Worm (Caenorhabditis elegans) whole organism, late embryonic: Measurements from ENCODE around the gene pitr-1.

Experiments used
- ceh-14 ChIP-seq: sonication (generic microtip); optimal IDR thresholded peaks from 2 replicates; lab custom pipeline; 2016; ENCODE audit warnings: missing genotype, missing genetic modification characterization, missing compliant biosample characterization
- ceh-24 ChIP-seq: sonication (generic microtip); optimal IDR thresholded peaks from 2 replicates; lab custom pipeline; 2016; ENCODE audit warnings: mild to moderate bottlenecking, missing genetic modification characterization, missing compliant biosample characterization
- pha-4 ChIP-seq: fragments of 150-350 bp; optimal IDR thresholded peaks from 2 replicates; lab custom pipeline; 2018; ENCODE audit warnings: missing biosample characterization, missing genetic modification reagents, missing genetic modification characterization

- no peak for TF ChIP-seq ceh-24 (tag; lab: Kevin White, UChicago)
- no peak for TF ChIP-seq pha-4 (tag; lab: Kevin White, UChicago)
- no peak for TF ChIP-seq ceh-14 (tag; lab: Kevin White, UChicago)
Observed at ce11 chrIV:7414163-7414562, 20.3 kb downstream of the pitr-1 start.
